Fruit fly (Drosophila melanogaster) whole organism, embryonic: Measurements from ENCODE around the gene mthl8.

ENCODE experiments used
- B-H2 ChIP-seq: fragments of 200-800 bp; sonication (Bioruptor generic); optimal IDR thresholded peaks from 2 replicates; lab custom pipeline; 2018; ENCODE audit warnings: missing biosample characterization, mild to moderate bottlenecking, missing genetic modification characterization
- CG1024 ChIP-seq: fragments of 200-800 bp; sonication (Bioruptor generic); IDR thresholded peaks from 2 replicates; pipeline ENCODE4 v1.3.6; 2022; ENCODE audit warnings: missing biosample characterization, missing genetic modification characterization
- CG14667 ChIP-seq: fragments of 200-800 bp; sonication (Bioruptor generic); IDR thresholded peaks from 2 replicates; pipeline ENCODE4 v1.3.6; 2022; ENCODE audit warnings: missing biosample characterization, missing genetic modification characterization
- CG15479 ChIP-seq: fragments of 200-800 bp; sonication (Bioruptor generic); optimal IDR thresholded peaks from 3 replicates; lab custom pipeline; 2019; ENCODE audit warnings: missing biosample characterization, mild to moderate bottlenecking, missing genetic modification characterization, moderate library complexity
- CG17186 ChIP-seq: fragments of 200-800 bp; sonication (Bioruptor generic); optimal IDR thresholded peaks from 3 replicates; lab custom pipeline; 2017; ENCODE audit warnings: missing biosample characterization, missing genetic modification reagents, missing genetic modification characterization
- CG2129 ChIP-seq: fragments of 200-800 bp; sonication (Bioruptor generic); IDR thresholded peaks from 2 replicates; pipeline ENCODE4 v1.3.6; 2022; ENCODE audit warnings: missing biosample characterization, missing genetic modification characterization; ENCODE audit not compliant: partially characterized antibody
- CG2199 ChIP-seq: fragments of 200-800 bp; sonication (Bioruptor generic); IDR thresholded peaks from 3 replicates; pipeline ENCODE4 v1.3.6; 2022; ENCODE audit warnings: missing biosample characterization, missing genetic modification characterization
- CG33213 ChIP-seq: fragments of 200-800 bp; sonication (Bioruptor generic); optimal IDR thresholded peaks from 3 replicates; lab custom pipeline; 2016; ENCODE audit warnings: missing biosample characterization, missing genetic modification characterization
- CG3726 ChIP-seq: fragments of 200-800 bp; sonication (Bioruptor generic); IDR thresholded peaks from 3 replicates; pipeline ENCODE4, ENCODE4 v1.3.6; 2022; ENCODE audit warnings: missing biosample characterization, missing genetic modification characterization
- CG4617 ChIP-seq: fragments of 200-800 bp; sonication (Bioruptor generic); optimal IDR thresholded peaks from 3 replicates; lab custom pipeline; 2016; ENCODE audit warnings: missing biosample characterization, missing genetic modification characterization, borderline replicate concordance
- CG7271 ChIP-seq: fragments of 200-800 bp; sonication (Bioruptor generic); optimal IDR thresholded peaks from 2 replicates; lab custom pipeline; 2018; ENCODE audit warnings: missing biosample characterization, mild to moderate bottlenecking, missing genetic modification characterization, moderate library complexity
- CG7987 ChIP-seq: fragments of 200-800 bp; sonication (Bioruptor generic); optimal IDR thresholded peaks from 2 replicates; lab custom pipeline; 2018; ENCODE audit warnings: missing biosample characterization, mild to moderate bottlenecking, missing genetic modification characterization, moderate library complexity
- D ChIP-seq, 2 experiments: fragments of 200-800 bp in 1 of 2; fragments of >200 bp in 1 of 2; sonication (Bioruptor generic) in 1 of 2; optimal IDR thresholded peaks; 2 replicates in 1 of 2; 3 replicates in 1 of 2; lab custom pipeline; 2017; ENCODE audit warnings: mild to moderate bottlenecking in 1 of 2, missing biosample characterization in 1 of 2, missing genetic modification characterization in 1 of 2, missing genetic modification reagents in 1 of 2
- Gug ChIP-seq: fragments of 200-800 bp; sonication (Bioruptor generic); IDR thresholded peaks from 4 replicates; pipeline ENCODE4 v1.3.6; 2022; ENCODE audit warnings: missing biosample characterization, missing genetic modification characterization
- Hand ChIP-seq: fragments of 200-800 bp; sonication (Bioruptor generic); optimal IDR thresholded peaks from 2 replicates; lab custom pipeline; 2017; ENCODE audit warnings: mild to moderate bottlenecking, missing biosample characterization, missing genetic modification reagents, missing genetic modification characterization
- Mad ChIP-seq: fragments of 200-800 bp; sonication (Bioruptor generic); optimal IDR thresholded peaks from 2 replicates; lab custom pipeline; 2016; ENCODE audit warnings: missing biosample characterization, missing genetic modification characterization
- Med ChIP-seq: fragments of 200-800 bp; sonication (Bioruptor generic); peaks from one replicate; lab custom pipeline; 2016; ENCODE audit warnings: missing biosample characterization, missing genetic modification characterization, mild to moderate bottlenecking, inconsistent platforms, moderate library complexity
- Trl ChIP-seq, 3 experiments: fragments of >200 bp in 2 of 3; fragments of 200-800 bp in 1 of 3; sonication (Bioruptor generic) in 1 of 3; optimal IDR thresholded peaks; 2 replicates in 1 of 3; 3 replicates in 2 of 3; lab custom pipeline; 2016 to 2017; ENCODE audit warnings: missing biosample characterization in 1 of 3, missing genetic modification characterization in 1 of 3
- Usf ChIP-seq: fragments of 200-800 bp; sonication (Bioruptor generic); optimal IDR thresholded peaks from 2 replicates; lab custom pipeline; 2017; ENCODE audit warnings: missing genotype, missing biosample characterization, missing genetic modification characterization
- ac ChIP-seq: fragments of 200-800 bp; sonication (Bioruptor generic); optimal IDR thresholded peaks from 3 replicates; lab custom pipeline; 2017; ENCODE audit warnings: missing biosample characterization, mild to moderate bottlenecking, missing genetic modification characterization
- bsh ChIP-seq, 2 experiments: fragments of 200-800 bp; sonication (Bioruptor generic); optimal IDR thresholded peaks; 2 replicates each; lab custom pipeline; 2017 to 2018; ENCODE audit warnings: mild to moderate bottlenecking in 2 of 2, missing biosample characterization in 2 of 2, missing genetic modification characterization in 2 of 2, moderate library complexity in 1 of 2
- chm ChIP-seq: fragments of 200-800 bp; sonication (Bioruptor generic); IDR thresholded peaks from 2 replicates; pipeline ENCODE4 v1.3.6; 2022; ENCODE audit warnings: missing biosample characterization, missing genetic modification characterization
- chn ChIP-seq: fragments of 200-800 bp; sonication (Bioruptor generic); optimal IDR thresholded peaks from 2 replicates; lab custom pipeline; 2016; ENCODE audit warnings: missing biosample characterization, missing genetic modification characterization
- croc ChIP-seq: fragments of 200-800 bp; sonication (Bioruptor generic); conservative IDR thresholded peaks from 3 replicates; pipeline ENCODE4 v1.3.6; 2022; ENCODE audit warnings: missing biosample characterization, missing genetic modification characterization
- cwo ChIP-seq: fragments of 200-800 bp; sonication (Bioruptor generic); optimal IDR thresholded peaks from 3 replicates; lab custom pipeline; 2017; ENCODE audit warnings: missing biosample characterization, missing genetic modification characterization, mild to moderate bottlenecking, moderate library complexity, missing genetic modification reagents
- dimm ChIP-seq: fragments of 200-800 bp; sonication (Bioruptor generic); IDR thresholded peaks from 2 replicates; pipeline ENCODE4 v1.3.6; 2022; ENCODE audit warnings: missing biosample characterization, missing genetic modification characterization
- disco-r ChIP-seq: fragments of 200-800 bp; sonication (Bioruptor generic); optimal IDR thresholded peaks from 2 replicates; lab custom pipeline; 2016; ENCODE audit warnings: missing biosample characterization, missing genetic modification characterization
- gcm ChIP-seq: fragments of 200-800 bp; sonication (Bioruptor generic); optimal IDR thresholded peaks from 2 replicates; lab custom pipeline; 2019; ENCODE audit warnings: missing biosample characterization, mild to moderate bottlenecking, missing genetic modification characterization, moderate library complexity
- pfk ChIP-seq: fragments of 200-800 bp; sonication (Bioruptor generic); optimal IDR thresholded peaks from 2 replicates; lab custom pipeline; 2018; ENCODE audit warnings: missing biosample characterization, mild to moderate bottlenecking, missing genetic modification characterization, moderate library complexity
- prd ChIP-seq, 3 experiments: fragments of >200 bp in 2 of 3; fragments of 200-800 bp in 1 of 3; sonication (Bioruptor generic) in 1 of 3; optimal IDR thresholded peaks in 2 of 3; IDR thresholded peaks in 1 of 3; 2 replicates in 2 of 3; 3 replicates in 1 of 3; pipeline versions ENCODE4 v1.3.6 to Lab custom; 2017 to 2022; ENCODE audit warnings: missing biosample characterization in 1 of 3, missing genetic modification characterization in 1 of 3
- tll ChIP-seq, 2 experiments: fragments of 200-800 bp in 1 of 2; fragments of >200 bp in 1 of 2; sonication (Bioruptor generic) in 1 of 2; optimal IDR thresholded peaks; 2 replicates each; lab custom pipeline; 2017 to 2019; ENCODE audit warnings: missing biosample characterization in 2 of 2, missing genetic modification characterization in 2 of 2, mild to moderate bottlenecking in 1 of 2, moderate library complexity in 1 of 2
- trh ChIP-seq: fragments of 200-800 bp; sonication (Bioruptor generic); optimal IDR thresholded peaks from 2 replicates; lab custom pipeline; 2016; ENCODE audit warnings: missing biosample characterization, missing genetic modification characterization
- wor ChIP-seq: fragments of 200-800 bp; sonication (Bioruptor generic); IDR thresholded peaks from 2 replicates; pipeline ENCODE4 v1.3.6; 2022; ENCODE audit warnings: missing biosample characterization, missing genetic modification characterization
- z ChIP-seq: fragments of 200-800 bp; sonication (Bioruptor generic); IDR thresholded peaks from 3 replicates; pipeline ENCODE4 v1.3.6; 2022; ENCODE audit warnings: missing biosample characterization, missing genetic modification characterization
- zen ChIP-seq: fragments of 200-800 bp; sonication (Bioruptor generic); optimal IDR thresholded peaks from 3 replicates; lab custom pipeline; 2018; ENCODE audit warnings: missing biosample characterization, mild to moderate bottlenecking, missing genetic modification characterization, moderate library complexity

mthl8 gene

DNA sequence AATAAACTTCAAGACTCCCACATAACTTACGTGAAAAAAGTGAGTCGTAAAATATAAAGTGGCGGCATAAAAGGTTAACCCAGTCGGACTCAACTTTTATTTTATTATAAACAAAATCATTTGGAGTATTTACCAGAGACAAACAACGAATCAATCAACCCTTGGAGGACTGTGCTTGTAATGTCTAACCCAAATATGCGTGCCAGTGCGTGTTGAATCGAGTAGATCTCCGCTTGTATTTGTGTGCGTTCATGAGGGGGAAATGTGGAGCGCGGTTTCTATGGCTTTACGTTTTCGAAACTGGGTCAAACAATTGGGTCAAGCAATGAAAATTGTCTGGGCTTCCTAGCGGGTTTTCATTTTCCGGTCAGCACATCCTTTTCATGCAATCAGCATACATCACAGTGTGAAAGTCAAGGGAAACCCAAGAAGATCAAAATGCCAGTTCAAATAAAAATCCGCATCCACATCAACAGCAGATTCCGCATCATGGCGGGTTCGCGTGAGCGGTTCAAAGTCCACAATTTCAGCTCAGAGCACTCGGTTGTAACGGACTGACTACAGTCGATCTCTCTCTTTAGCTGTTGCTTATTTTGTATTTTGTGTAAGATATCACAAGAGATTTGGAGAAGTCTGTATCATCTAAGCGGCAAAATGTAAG is 19.3 kb downstream of the mthl8 start (continued):
- TF ChIP-seq pfk (GFP tag; lab: Kevin White, UChicago) = peak; percentile 61
- no peak for TF ChIP-seq CG33213 (GFP tag; lab: Kevin White, UChicago)
- TF ChIP-seq bsh (GFP tag; optimal IDR thresholded peaks at IDR 0.05; lab: Kevin White, UChicago) = no peak
- peak; percentile 57 for TF ChIP-seq Med (GFP tag; lab: Kevin White, UChicago)
- no peak for TF ChIP-seq chn
- no peak for TF ChIP-seq CG14667 (GFP tag; lab: Robert Waterston, UW)
- peak; percentile 45; the same call in 1 of the 3 replicates for TF ChIP-seq CG2199 (GFP tag; lab: Robert Waterston, UW)
- TF ChIP-seq prd (optimal IDR thresholded peaks at IDR 0.05; lab: Kevin White, UChicago) = no peak
- TF ChIP-seq prd (GFP tag; IDR thresholded peaks at IDR 0.05; lab: Robert Waterston, UW) = no peak
- no peak for TF ChIP-seq trh (GFP tag; lab: Kevin White, UChicago)
- TF ChIP-seq chm = 0 out of 2 replicates have a peak, but pooled peaks have one; percentile 33
- TF ChIP-seq Trl (optimal IDR thresholded peaks at IDR 0.05; lab: Kevin White, UChicago) = peak in 1 of 2 experiments; percentile 16
- TF ChIP-seq Trl (GFP tag; optimal IDR thresholded peaks at IDR 0.05; lab: Kevin White, UChicago) = no peak

DNA sequence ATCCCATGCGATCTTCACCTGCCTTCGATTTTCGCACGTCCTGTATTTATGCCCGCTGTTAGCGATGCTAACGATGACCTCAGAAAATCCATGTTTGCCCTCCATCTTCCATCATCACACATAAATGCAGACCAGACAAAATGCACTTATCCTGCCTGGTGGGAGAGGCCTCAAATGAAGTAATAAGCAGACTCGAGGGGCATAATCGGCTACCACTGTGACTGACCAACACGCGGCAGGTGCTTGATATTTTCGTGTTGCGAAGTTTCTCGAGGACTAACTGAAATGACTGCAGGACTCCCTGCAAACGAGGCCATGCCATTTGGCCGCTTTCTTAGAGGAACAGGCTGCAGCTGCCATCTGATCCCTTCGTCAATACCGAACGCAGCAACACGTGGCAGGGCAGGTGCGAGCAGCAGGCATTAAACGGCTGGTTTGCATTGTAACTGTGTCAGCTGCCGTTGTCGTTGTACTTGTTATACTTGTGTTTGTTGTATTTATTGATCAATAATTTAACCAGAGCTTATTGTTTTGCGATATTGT is 25.5 kb downstream of the mthl8 start:
- TF ChIP-seq dimm (GFP tag; lab: Robert Waterston, UW) = no peak
- peak in 1 of 2 experiments; percentile 72 for TF ChIP-seq tll (GFP tag; optimal IDR thresholded peaks at IDR 0.05; lab: Kevin White, UChicago)
- TF ChIP-seq zen (tag; lab: Kevin White, UChicago) = peak; percentile 91
- TF ChIP-seq ac = peak; percentile 85
- no peak for TF ChIP-seq CG17186 (GFP tag; lab: Kevin White, UChicago)

DNA sequence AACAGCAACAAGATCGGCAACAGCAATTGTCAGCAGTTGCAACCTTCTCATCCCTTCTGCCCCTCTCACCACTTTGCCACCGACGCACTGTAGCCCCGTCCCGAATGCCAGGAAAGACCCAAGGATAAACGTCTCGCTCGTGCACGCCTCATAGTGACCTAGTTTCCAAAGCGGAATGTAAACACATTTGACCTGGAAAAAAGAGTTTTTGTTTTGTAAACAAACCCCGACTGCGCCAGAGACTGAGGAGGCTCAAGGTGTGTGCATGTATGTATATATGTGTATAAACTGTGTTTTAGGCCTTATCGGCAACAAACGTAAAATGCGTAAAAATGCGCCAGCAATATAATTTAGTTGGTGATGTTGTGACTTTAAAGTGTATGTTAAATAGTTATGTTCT is 27.5 kb downstream of the mthl8 start:
- TF ChIP-seq CG3726 = no peak
- no peak for TF ChIP-seq Mad (GFP tag; lab: Kevin White, UChicago)
- TF ChIP-seq croc (GFP tag; lab: Robert Waterston, UW) = no peak
- no peak for TF ChIP-seq CG4617 (GFP tag; lab: Kevin White, UChicago)
- TF ChIP-seq CG7271 (tag; lab: Kevin White, UChicago) = no peak
- TF ChIP-seq Hand = no peak
- no peak for TF ChIP-seq Gug (GFP tag; lab: Robert Waterston, UW)
- no peak for TF ChIP-seq CG1024
- TF ChIP-seq gcm (GFP tag; lab: Kevin White, UChicago) = no peak
- TF ChIP-seq disco-r (GFP tag; lab: Kevin White, UChicago) = no peak
- TF ChIP-seq cwo = no peak
- no peak for TF ChIP-seq z (GFP tag; lab: Robert Waterston, UW)
- peak in 1 of 2 experiments; percentile 81 for TF ChIP-seq tll (GFP tag; optimal IDR thresholded peaks at IDR 0.05; lab: Kevin White, UChicago)
- peak; percentile 10 for TF ChIP-seq CG15479 (GFP tag; lab: Kevin White, UChicago)
- TF ChIP-seq CG2129 (GFP tag; lab: Robert Waterston, UW) = no peak
- TF ChIP-seq Usf (GFP tag; lab: Kevin White, UChicago) = no peak
- peak; percentile 69; the same call in 1 of the 3 replicates for TF ChIP-seq CG2199 (GFP tag; lab: Robert Waterston, UW)
- TF ChIP-seq CG7987 (GFP tag; lab: Kevin White, UChicago) = no peak
- TF ChIP-seq, all 482 proteins: peak for 3

DNA sequence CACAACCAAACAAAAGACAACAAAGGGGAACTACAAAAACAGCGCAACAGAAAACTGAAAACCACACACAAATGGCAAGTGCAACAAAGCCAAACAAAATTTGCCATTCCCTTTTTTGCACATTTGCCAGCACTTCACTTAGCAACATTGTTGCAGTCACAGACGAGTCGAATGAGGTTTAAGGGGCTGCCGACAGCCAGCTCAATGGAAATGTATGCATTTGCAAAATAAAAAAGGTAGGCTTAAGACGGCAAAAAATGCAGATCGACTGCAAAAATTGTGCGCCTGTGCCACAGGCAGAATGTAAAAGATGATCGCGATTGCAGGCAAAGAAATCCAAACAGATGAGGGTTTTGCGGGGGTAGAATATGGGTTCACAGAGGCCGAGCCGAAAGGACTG is 28.6 kb downstream of the mthl8 start:
- TF ChIP-seq wor (GFP tag; lab: Robert Waterston, UW) = no peak
- peak; percentile 72 for TF ChIP-seq D (optimal IDR thresholded peaks at IDR 0.05; lab: Kevin White, UChicago)
- TF ChIP-seq D (GFP tag; optimal IDR thresholded peaks at IDR 0.05; lab: Kevin White, UChicago) = no peak
- TF ChIP-seq B-H2 (GFP tag; lab: Kevin White, UChicago) = no peak
